Worm (Caenorhabditis elegans): ENCODE results near the gene C26H9A.3.

Gene C26H9A.3

DNA sequence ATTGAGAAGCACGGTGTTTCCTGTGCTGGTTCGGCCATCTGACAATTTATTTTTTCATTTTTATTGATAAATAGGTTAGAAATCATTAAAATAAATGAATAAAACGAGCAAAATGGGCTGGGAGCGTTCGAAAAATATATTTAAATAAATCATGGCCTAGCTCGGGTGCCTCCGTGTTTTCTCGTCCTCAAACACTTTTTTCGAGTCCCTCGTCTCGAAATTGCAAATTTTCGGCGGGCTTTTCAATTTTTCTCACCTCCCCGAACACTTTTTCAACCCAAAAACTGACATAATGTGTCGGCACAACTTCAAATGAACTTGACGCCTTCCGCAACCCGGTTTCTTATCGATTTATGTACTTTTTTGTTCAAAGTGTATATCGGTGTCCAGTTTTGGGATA, 45.1 kb upstream of the C26H9A.3 start, which contains the start of gene prmt-9:
prmt-9 (minus strand) TSS at position 38 of the 400 bp plus-strand sequence.
- TF ChIP-seq dpl-1 (GFP tag; optimal IDR thresholded peaks at IDR 0.05) (peak; percentile 38), nfyb-1 (GFP tag; IDR thresholded peaks at IDR 0.05) (no peak)

DNA sequence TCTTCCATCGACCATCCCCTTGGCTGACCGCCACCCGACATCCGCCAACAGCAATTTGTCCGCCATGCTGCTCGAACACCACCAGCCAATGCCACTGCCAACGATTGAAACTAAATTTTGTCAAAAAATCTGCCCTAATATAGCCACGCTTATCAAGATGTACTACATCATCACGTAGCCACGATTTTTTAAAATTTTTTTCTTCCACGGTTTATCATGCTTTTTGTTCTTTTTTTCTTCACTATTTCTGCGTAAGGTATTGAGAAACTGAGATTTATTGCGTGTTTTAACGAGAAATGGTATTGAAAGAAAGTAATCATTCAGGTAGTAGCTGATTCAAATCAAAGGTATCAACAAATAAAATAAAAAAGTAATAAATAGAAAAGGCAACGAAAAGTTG, 37.9 kb upstream of the C26H9A.3 start, which contains the start of gene T23B5.6:
T23B5.6 (minus strand) TSS at position 101 of the 400 bp plus-strand sequence.
- peak; percentile 18 for TF ChIP-seq him-1 (tag; optimal IDR thresholded peaks at IDR 0.05)

DNA sequence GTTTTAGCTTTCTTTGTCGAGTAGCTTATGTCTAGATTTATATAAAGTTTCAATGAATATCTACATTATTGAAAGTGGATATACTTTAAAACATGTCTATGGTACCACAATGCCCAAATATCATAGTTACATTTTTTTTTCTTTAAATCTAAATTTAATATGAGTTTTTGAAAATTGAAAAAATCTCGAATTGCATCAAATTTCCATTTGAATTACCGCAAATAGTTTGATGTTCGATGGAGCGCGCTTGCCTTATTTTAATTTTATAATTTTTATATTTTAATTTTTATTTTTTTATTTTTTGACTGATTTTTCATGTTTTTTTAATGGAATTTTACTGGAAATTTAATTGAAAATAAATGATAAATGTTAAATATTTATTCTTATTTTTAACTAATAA, 35.5 kb upstream of the C26H9A.3 start, which contains the start of gene T23B5.4:
T23B5.4 (plus strand) TSS at position 301 of the 400 bp plus-strand sequence.
- TF ChIP-seq ekl-4 (GFP tag; IDR thresholded peaks at IDR 0.05) (no peak), let-607 (tag; optimal IDR thresholded peaks at IDR 0.05) (no peak), snpc-3.4 (tag; optimal IDR thresholded peaks at IDR 0.05) (no peak), ama-1 (optimal IDR thresholded peaks at IDR 0.05) (no peak), ama-1 (GFP tag; optimal IDR thresholded peaks at IDR 0.05) (no peak), ceh-58 (GFP tag; IDR thresholded peaks at IDR 0.05) (no peak), dox-1 (GFP tag; IDR thresholded peaks at IDR 0.05) (no peak), F23B12.7 (tag; optimal IDR thresholded peaks at IDR 0.05; ENCODE audit: insufficient read depth) (no peak), madf-3 (GFP tag; IDR thresholded peaks at IDR 0.05) (no peak), mes-4 (tag; optimal IDR thresholded peaks at IDR 0.05) (no peak), him-1 (tag; optimal IDR thresholded peaks at IDR 0.05) (no peak), pbrm-1 (GFP tag; IDR thresholded peaks at IDR 0.05) (no peak), T26A5.8 (tag; optimal IDR thresholded peaks at IDR 0.05) (no peak), xnd-1 (tag; optimal IDR thresholded peaks at IDR 0.05) (no peak), lin-35 (GFP tag; optimal IDR thresholded peaks at IDR 0.05) (no peak), rcor-1 (GFP tag; IDR thresholded peaks at IDR 0.05) (no peak), aptf-3 (GFP tag; IDR thresholded peaks at IDR 0.05) (no peak), nfya-2 (GFP tag; IDR thresholded peaks at IDR 0.05) (no peak)

DNA sequence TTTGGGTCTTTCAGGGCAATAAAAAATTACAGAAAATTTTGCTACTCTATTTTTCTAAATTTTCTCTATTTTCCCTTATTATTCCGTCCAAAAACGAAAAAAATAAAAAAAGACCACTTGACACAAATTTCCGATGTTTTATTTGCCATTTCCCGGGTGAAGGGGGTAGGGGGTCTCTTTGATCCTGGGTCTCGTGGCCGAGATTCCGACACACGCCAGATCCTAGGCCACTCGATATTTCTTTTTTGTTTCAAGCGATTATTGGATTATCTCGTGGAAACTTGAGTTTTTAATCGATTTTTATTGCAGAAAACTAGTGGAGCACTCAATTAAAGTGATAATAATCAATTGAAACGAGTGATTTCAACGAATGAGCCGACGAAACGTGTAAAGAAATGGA, 13.9 kb upstream of the C26H9A.3 start, which contains the start of the genes wdfy-3 and C26H9A.4:
wdfy-3 (plus strand) TSS at position 308 of the 400 bp plus-strand sequence.
C26H9A.4 (plus strand) TSS at position 317 of the 400 bp plus-strand sequence.
- TF ChIP-seq ceh-27 (GFP tag; optimal IDR thresholded peaks at IDR 0.05) (peak; percentile 22), Y79H2A.3 (GFP tag; conservative IDR thresholded peaks at IDR 0.05) (no peak)

DNA sequence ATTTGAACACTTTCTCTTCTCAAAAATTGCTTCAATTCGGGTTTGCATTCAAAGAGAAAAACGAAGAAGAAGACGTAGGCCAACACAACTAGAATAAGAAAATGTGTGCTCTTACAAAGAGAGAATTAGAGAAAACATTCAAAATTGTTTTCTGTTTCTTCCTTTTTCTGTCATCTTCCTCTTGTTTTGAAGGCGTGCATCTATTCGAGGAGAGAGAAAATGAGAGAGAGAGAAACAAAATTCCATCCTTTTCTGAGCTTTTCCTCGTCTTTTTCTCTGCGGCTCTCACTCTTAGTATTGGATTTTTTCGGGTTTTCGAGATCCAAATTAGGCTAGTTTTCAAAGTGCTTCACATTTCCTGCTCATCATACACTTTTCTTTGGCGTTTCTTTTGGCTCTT, 12.4 kb upstream of the C26H9A.3 start:
- no peak for TF ChIP-seq bed-2 (GFP tag; IDR thresholded peaks at IDR 0.05)
- TF ChIP-seq hmg-1.2 (GFP tag; IDR thresholded peaks at IDR 0.05), result peak; percentile 7; the same call in 1 of the 2 replicates
- TF ChIP-seq K12H6.12 (tag; optimal IDR thresholded peaks at IDR 0.05), result peak; percentile 37
- no peak for TF ChIP-seq ceh-79 (tag; optimal IDR thresholded peaks at IDR 0.05)

DNA sequence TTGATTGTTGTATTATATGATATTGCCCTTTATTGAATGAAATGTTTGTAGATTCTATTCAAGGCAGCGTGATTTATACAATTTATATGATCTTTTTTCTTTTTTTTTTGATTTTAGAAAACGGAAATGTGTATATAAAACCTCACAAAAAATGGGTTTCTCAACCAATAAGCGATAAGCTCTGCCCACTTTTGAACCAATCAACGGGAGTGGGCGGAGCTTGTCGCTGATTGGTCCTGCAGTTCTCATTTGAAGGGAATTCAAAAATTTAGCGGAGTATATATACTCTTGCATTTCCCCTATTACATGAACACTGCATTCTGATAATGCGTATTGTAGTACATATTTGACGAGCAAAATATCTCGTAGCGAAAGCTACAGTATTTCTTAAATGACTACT, 11.4 kb upstream of the C26H9A.3 start:
- no peak for TF ChIP-seq ceh-100 (GFP tag; IDR thresholded peaks at IDR 0.05)
- TF ChIP-seq him-1 (tag; optimal IDR thresholded peaks at IDR 0.05), result peak; percentile 4

All from whole organism, young adult.